Fruit fly (Drosophila melanogaster): Measurements from ENCODE around the gene csw.

Gene csw

dm6 chrX:2140487-2140886 is 46.5 kb downstream of the csw start (continued):
- peak; percentile 29; the same call in 1 of the 2 replicates for TF ChIP-seq CG32767 (GFP tag; IDR thresholded peaks at IDR 0.05)
- TF ChIP-seq Nf-YC (tag; optimal IDR thresholded peaks at IDR 0.05) = peak; percentile 98
- TF ChIP-seq CG11695 (GFP tag; IDR thresholded peaks at IDR 0.05) = no peak
- TF ChIP-seq mirr (GFP tag; optimal IDR thresholded peaks at IDR 0.05) = peak; percentile 46
- TF ChIP-seq CG12155 (GFP tag; optimal IDR thresholded peaks at IDR 0.05) = no peak
- TF ChIP-seq CG11456 (GFP tag; IDR thresholded peaks at IDR 0.05) = no peak
- peak; percentile 84 for TF ChIP-seq CG1832 (GFP tag; optimal IDR thresholded peaks at IDR 0.05)
- peak; percentile 30 for TF ChIP-seq NfI (GFP tag; optimal IDR thresholded peaks at IDR 0.05)
- TF ChIP-seq CG17385 (GFP tag; optimal IDR thresholded peaks at IDR 0.05) = peak; percentile 1
- peak; percentile 8 for TF ChIP-seq Vsx1 (GFP tag; optimal IDR thresholded peaks at IDR 0.05)
- peak; percentile 10 for TF ChIP-seq zen (tag; optimal IDR thresholded peaks at IDR 0.05)
- TF ChIP-seq otp (GFP tag; IDR thresholded peaks at IDR 0.05) = 0 out of 3 replicates have a peak, but pooled peaks have one; percentile 41
- TF ChIP-seq Deaf1 (tag; optimal IDR thresholded peaks at IDR 0.05) = peak; percentile 19
- TF ChIP-seq nerfin-1 (tag; optimal IDR thresholded peaks at IDR 0.05) = peak; percentile 29

DNA sequence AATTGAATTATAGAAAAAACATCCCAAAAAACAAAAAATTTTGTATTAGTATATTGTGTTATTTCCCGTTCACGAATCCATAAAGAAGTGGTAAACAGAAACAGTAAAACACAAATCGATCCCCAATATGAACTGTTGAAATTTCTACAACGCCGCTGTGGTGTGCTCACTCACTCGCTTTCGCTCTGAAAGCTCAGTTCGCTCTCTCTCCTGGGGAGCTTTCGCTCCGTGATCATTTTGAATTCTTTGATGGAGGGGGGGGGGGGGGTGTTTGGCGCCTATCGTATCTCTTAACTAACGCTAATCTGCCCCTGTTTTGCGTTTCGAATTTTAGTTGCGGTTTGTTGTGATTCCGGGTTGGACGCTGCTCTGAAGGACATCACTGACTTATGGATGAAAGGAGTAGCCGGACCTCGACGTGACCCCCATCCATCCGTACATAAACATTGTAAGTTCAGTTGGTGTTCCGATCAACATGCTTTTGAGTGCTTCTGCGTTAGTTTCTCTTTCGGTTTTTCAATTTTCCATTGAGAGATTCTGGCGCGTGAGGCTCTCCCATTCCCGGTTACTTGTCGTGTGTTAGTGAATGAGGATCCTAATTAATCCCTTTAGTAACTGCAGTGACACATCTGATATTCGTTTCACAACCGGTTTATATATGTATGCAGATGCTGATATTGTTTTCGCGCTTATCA is 47.3 kb downstream of the csw start, which contains the start of gene D2hgdh:
D2hgdh (plus strand) TSS at position 331 of the 695 bp plus-strand sequence.
- TF ChIP-seq Dip3 (GFP tag; optimal IDR thresholded peaks at IDR 0.05) (no peak), CG43689 (GFP tag; IDR thresholded peaks at IDR 0.05) (no peak), Trl (optimal IDR thresholded peaks at IDR 0.05) (peak; percentile 61 to 80), Trl (GFP tag; optimal IDR thresholded peaks at IDR 0.05) (no peak), CG32532 (GFP tag; IDR thresholded peaks at IDR 0.05) (peak; percentile 59), CG2889 (GFP tag; IDR thresholded peaks at IDR 0.05) (no peak), E2f2 (GFP tag; IDR thresholded peaks at IDR 0.05) (peak; percentile 42; the same call in 1 of the 2 replicates), CG30403 (GFP tag; optimal IDR thresholded peaks at IDR 0.05) (peak; percentile 4), cwo (GFP tag; optimal IDR thresholded peaks at IDR 0.05) (no peak), Rfx (GFP tag; IDR thresholded peaks at IDR 0.05) (peak; percentile 60), sob (GFP tag; IDR thresholded peaks at IDR 0.05) (no peak), Med (GFP tag) (peak; percentile 79), chm (GFP tag; IDR thresholded peaks at IDR 0.05) (peak; percentile 10; the same call in 1 of the 2 replicates), btn (GFP tag; optimal IDR thresholded peaks at IDR 0.05) (no peak), dysf (GFP tag; IDR thresholded peaks at IDR 0.05) (peak; percentile 11; the same call in 1 of the 3 replicates), her (GFP tag; optimal IDR thresholded peaks at IDR 0.05) (no peak), CG11456 (GFP tag; IDR thresholded peaks at IDR 0.05) (no peak), mam (GFP tag; optimal IDR thresholded peaks at IDR 0.05) (no peak), CG3847 (GFP tag; IDR thresholded peaks at IDR 0.05) (no peak), GATAe (GFP tag; conservative IDR thresholded peaks at IDR 0.05) (no peak), Drgx (GFP tag; IDR thresholded peaks at IDR 0.05) (peak; percentile 53), D19B (GFP tag; optimal IDR thresholded peaks at IDR 0.05) (peak; percentile 28), Dp (GFP tag; optimal IDR thresholded peaks at IDR 0.05) (peak; percentile 20), crol (GFP tag; IDR thresholded peaks at IDR 0.05) (peak; percentile 80), CG15514 (GFP tag; optimal IDR thresholded peaks at IDR 0.05) (no peak), CG9932 (GFP tag; IDR thresholded peaks at IDR 0.05) (peak; percentile 43), lilli (GFP tag; optimal IDR thresholded peaks at IDR 0.05) (peak; percentile 45), grn (GFP tag; optimal IDR thresholded peaks at IDR 0.05) (no peak), Six4 (GFP tag; optimal IDR thresholded peaks at IDR 0.05) (no peak), hkb (optimal IDR thresholded peaks at IDR 0.05) (no peak), hkb (GFP tag; IDR thresholded peaks at IDR 0.05) (no peak), phol (tag; optimal IDR thresholded peaks at IDR 0.05) (no peak), CG3163 (GFP tag; optimal IDR thresholded peaks at IDR 0.05) (peak; percentile 69), PHDP (tag; optimal IDR thresholded peaks at IDR 0.05) (no peak), CG16779 (GFP tag; IDR thresholded peaks at IDR 0.05) (no peak), row (GFP tag; IDR thresholded peaks at IDR 0.05) (peak; percentile 21; the same call in 1 of the 3 replicates), CG34376 (GFP tag; optimal IDR thresholded peaks at IDR 0.05) (peak; percentile 38), gro (GFP tag; optimal IDR thresholded peaks at IDR 0.05) (peak; percentile 1)

Measured in whole organism, embryonic.